Worm (Caenorhabditis elegans): ENCODE results near the gene epg-6.

epg-6 gene

DNA sequence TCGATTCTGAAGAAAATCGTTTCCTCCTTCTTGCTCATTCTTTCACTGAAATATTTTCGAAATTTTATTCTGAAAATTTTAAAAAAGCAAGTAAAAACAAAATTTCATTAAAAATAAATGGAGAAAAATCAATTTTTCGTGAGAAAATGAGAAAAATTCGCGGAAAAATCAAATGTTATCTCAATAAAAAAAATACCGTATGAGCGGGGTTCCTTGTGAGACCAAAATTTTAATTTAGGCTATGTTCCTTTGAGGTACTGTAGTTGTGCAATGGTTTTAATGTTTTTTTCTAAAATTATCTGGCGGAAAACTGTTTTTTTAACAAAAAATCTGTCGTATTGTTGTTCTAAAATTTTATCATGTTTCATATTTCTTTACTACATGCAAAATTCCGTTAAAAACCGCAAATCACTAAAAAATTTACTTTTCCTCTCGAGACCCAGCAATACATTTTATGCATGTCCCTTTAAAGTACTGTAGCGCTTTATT is at the start of gene epg-6:
Gene epg-6, minus strand, starts transcription at position 51 of the 489 bp plus-strand sequence.
- no peak for TF ChIP-seq sem-2 (GFP tag; optimal IDR thresholded peaks at IDR 0.05)
- TF ChIP-seq pha-4 (tag; optimal IDR thresholded peaks at IDR 0.05): no peak
- TF ChIP-seq ceh-83 (GFP tag; optimal IDR thresholded peaks at IDR 0.05): no peak
- TF ChIP-seq sptf-1 (tag; optimal IDR thresholded peaks at IDR 0.05): no peak
- no peak for TF ChIP-seq ceh-39 (tag; optimal IDR thresholded peaks at IDR 0.05)
- no peak for TF ChIP-seq lsy-2 (tag; optimal IDR thresholded peaks at IDR 0.05)
- TF ChIP-seq ham-2 (GFP tag; optimal IDR thresholded peaks at IDR 0.05): no peak

DNA sequence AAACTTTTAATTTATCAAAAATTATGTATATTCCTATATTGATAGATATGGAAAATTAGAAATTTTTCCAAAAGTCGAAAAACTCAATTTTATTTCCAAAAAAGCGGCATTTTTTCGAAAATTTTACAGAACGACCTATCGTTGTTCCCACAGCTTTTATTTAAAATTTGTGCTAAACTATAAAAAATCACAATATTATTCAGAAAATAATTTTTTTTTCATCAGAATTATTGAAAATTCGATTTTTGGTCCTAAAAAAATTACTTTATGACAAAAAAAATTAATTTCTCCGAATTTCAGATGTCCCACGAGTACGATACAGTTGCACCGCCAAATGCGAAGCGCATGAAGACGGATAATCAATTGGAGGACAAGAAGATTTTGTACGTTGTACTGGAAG is 49.2 kb upstream of the epg-6 start, which contains the start of gene emg-1:
Gene emg-1, plus strand, starts transcription at position 301 of the 400 bp plus-strand sequence.
- TF ChIP-seq elt-1 (tag; optimal IDR thresholded peaks at IDR 0.05; ENCODE audit: borderline replicate concordance, insufficient read depth) (no peak), sem-2 (GFP tag; optimal IDR thresholded peaks at IDR 0.05) (no peak), mep-1 (tag; optimal IDR thresholded peaks at IDR 0.05) (no peak), nhr-12 (tag; optimal IDR thresholded peaks at IDR 0.05) (no peak), ztf-11 (tag; optimal IDR thresholded peaks at IDR 0.05) (no peak)

DNA sequence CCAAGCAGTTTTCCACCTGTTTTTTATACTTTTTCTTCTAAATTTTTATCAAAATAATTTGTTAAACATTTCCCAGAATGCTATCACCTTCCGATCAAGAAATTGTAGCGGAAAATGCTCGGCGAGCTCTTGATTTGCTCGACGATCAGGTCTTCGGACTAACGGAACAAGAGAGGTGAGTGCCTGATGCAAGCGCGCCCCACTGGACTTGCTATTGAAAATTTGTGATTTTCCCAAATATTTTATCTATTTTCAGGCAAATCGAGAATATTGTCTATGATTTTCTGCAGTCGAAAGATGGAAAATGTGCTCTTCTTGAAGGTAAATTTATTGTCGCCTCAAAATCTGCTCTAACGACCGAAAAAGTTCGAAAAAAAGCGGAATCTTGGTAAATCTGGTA is 46.1 kb upstream of the epg-6 start, which contains the start of gene orc-4:
Gene orc-4, plus strand, starts transcription at position 77 of the 400 bp plus-strand sequence.
- TF ChIP-seq ceh-39 (tag; optimal IDR thresholded peaks at IDR 0.05): no peak
- no peak for TF ChIP-seq bed-3 (GFP tag; optimal IDR thresholded peaks at IDR 0.05)
- TF ChIP-seq nhr-237 (tag; optimal IDR thresholded peaks at IDR 0.05): no peak
- no peak for TF ChIP-seq unc-39 (tag; optimal IDR thresholded peaks at IDR 0.05)
- TF ChIP-seq zip-8 (tag; optimal IDR thresholded peaks at IDR 0.05): no peak

DNA sequence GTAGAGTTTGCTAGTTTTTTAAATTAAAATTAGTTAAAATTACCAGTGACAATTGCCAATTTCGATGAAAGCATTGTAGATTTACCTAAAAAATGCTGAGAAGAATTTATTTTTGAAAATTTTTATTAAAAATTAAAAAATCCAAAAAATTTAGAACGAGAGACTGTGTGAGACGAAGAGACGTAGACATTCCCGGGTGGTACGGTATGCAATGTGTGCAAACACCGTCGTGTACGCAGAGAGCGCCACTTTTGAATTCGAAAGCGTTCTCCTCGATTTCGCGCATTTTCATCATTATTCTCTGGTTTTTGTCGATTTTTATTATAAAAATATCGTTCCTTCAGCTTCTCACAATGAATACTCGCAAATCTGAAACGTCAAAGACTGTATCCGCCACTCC is 42.8 kb upstream of the epg-6 start, which contains the start of the genes dhs-11 and orc-1:
Gene dhs-11, minus strand, starts transcription at position 85 of the 400 bp plus-strand sequence.
Gene orc-1, plus strand, starts transcription at position 349 of the 400 bp plus-strand sequence.
- TF ChIP-seq nhr-237 (tag; optimal IDR thresholded peaks at IDR 0.05) (no peak), lin-13 (tag; optimal IDR thresholded peaks at IDR 0.05) (peak; percentile 15), sptf-1 (tag; optimal IDR thresholded peaks at IDR 0.05) (peak; percentile 25), ham-2 (GFP tag; optimal IDR thresholded peaks at IDR 0.05) (no peak), mep-1 (tag; optimal IDR thresholded peaks at IDR 0.05) (peak; percentile 58), lsy-2 (tag; optimal IDR thresholded peaks at IDR 0.05) (peak; percentile 97)

- TF ChIP-seq sptf-1 (tag; optimal IDR thresholded peaks at IDR 0.05) (no peak), nhr-2 (tag; optimal IDR thresholded peaks at IDR 0.05) (no peak), blmp-1 (tag; optimal IDR thresholded peaks at IDR 0.05) (no peak), sem-2 (GFP tag; optimal IDR thresholded peaks at IDR 0.05) (no peak), elt-1 (tag; optimal IDR thresholded peaks at IDR 0.05; ENCODE audit: borderline replicate concordance, insufficient read depth) (no peak), mls-2 (tag; optimal IDR thresholded peaks at IDR 0.05) (no peak), nhr-12 (tag; optimal IDR thresholded peaks at IDR 0.05) (no peak), lin-32 (GFP tag; optimal IDR thresholded peaks at IDR 0.05) (no peak), elt-3 (tag; optimal IDR thresholded peaks at IDR 0.05) (no peak), zip-8 (tag; optimal IDR thresholded peaks at IDR 0.05) (no peak)
Observed at ce11 chrIII:10638339-10639021, 38.5 kb upstream of the epg-6 start, which contains the start of gene Y39A1A.27. TSS of gene Y39A1A.27 (plus strand) at chrIII:10638971.

ce11 chrIII:10637933-10638332 is 37.9 kb upstream of the epg-6 start:
- TF ChIP-seq mep-1 (tag; optimal IDR thresholded peaks at IDR 0.05): no peak
- TF ChIP-seq lsy-2 (tag; optimal IDR thresholded peaks at IDR 0.05): no peak
- no peak for TF ChIP-seq nhr-76 (tag; optimal IDR thresholded peaks at IDR 0.05)
- TF ChIP-seq tbx-8 (GFP tag; optimal IDR thresholded peaks at IDR 0.05): no peak
- TF ChIP-seq ceh-43 (GFP tag; optimal IDR thresholded peaks at IDR 0.05): no peak
- no peak for TF ChIP-seq elt-1 (tag; optimal IDR thresholded peaks at IDR 0.05; ENCODE audit: borderline replicate concordance, insufficient read depth)
- no peak for TF ChIP-seq ham-2 (GFP tag; optimal IDR thresholded peaks at IDR 0.05)
- TF ChIP-seq lin-13 (tag; optimal IDR thresholded peaks at IDR 0.05): no peak
- TF ChIP-seq ceh-39 (tag; optimal IDR thresholded peaks at IDR 0.05): no peak
- no peak for TF ChIP-seq unc-62 (GFP tag; optimal IDR thresholded peaks at IDR 0.05)
- TF ChIP-seq unc-39 (tag; optimal IDR thresholded peaks at IDR 0.05): no peak
- no peak for TF ChIP-seq ceh-83 (GFP tag; optimal IDR thresholded peaks at IDR 0.05)
- TF ChIP-seq hlh-1 (tag; optimal IDR thresholded peaks at IDR 0.05): no peak
- no peak for TF ChIP-seq nhr-28 (tag; optimal IDR thresholded peaks at IDR 0.05)
- no peak for TF ChIP-seq sptf-1 (tag; optimal IDR thresholded peaks at IDR 0.05)
- TF ChIP-seq ces-1 (GFP tag; optimal IDR thresholded peaks at IDR 0.05): no peak
- TF ChIP-seq ztf-11 (tag; optimal IDR thresholded peaks at IDR 0.05): no peak
- no peak for TF ChIP-seq zip-8 (tag; optimal IDR thresholded peaks at IDR 0.05)
- TF ChIP-seq M03D4.4 (tag; optimal IDR thresholded peaks at IDR 0.05): no peak
